Fruit fly (Drosophila melanogaster): ENCODE measurements around the gene TAF1B.
A peak's percentile ranks its signal among the peaks of the same experiment; 100 is the strongest.

Gene TAF1B

dm6 chr3R:10093252-10094030 lies 50.5 kb downstream of the TAF1B start (continued):
- TF ChIP-seq CkIIα-i1 (GFP tag; IDR thresholded peaks at IDR 0.05) (no peak), BtbVII (GFP tag; optimal IDR thresholded peaks at IDR 0.05) (peak; percentile 42), CG12236 (GFP tag; optimal IDR thresholded peaks at IDR 0.05) (no peak), gro (GFP tag; optimal IDR thresholded peaks at IDR 0.05) (peak; percentile 27), CG14050 (GFP tag; IDR thresholded peaks at IDR 0.05) (no peak), nmo (GFP tag; optimal IDR thresholded peaks at IDR 0.05) (no peak), salm (tag; optimal IDR thresholded peaks at IDR 0.05) (no peak), CG7839 (tag; optimal IDR thresholded peaks at IDR 0.05) (no peak), ERR (GFP tag; optimal IDR thresholded peaks at IDR 0.05) (no peak), CG43689 (GFP tag; IDR thresholded peaks at IDR 0.05) (no peak), Lhr (GFP tag; optimal IDR thresholded peaks at IDR 0.05) (no peak), kah (GFP tag; optimal IDR thresholded peaks at IDR 0.05) (no peak), CG7357 (GFP tag; IDR thresholded peaks at IDR 0.05) (no peak), sc (optimal IDR thresholded peaks at IDR 0.05) (no peak), sc (GFP tag; optimal IDR thresholded peaks at IDR 0.05) (no peak), schlank (tag; optimal IDR thresholded peaks at IDR 0.05) (no peak), CG34422 (GFP tag; IDR thresholded peaks at IDR 0.05) (no peak; the same call in 2 of the 3 replicates), CG31441 (GFP tag; IDR thresholded peaks at IDR 0.05) (peak; percentile 21; the same call in 1 of the 2 replicates), HHEX (GFP tag; optimal IDR thresholded peaks at IDR 0.05) (no peak), Eip74EF (GFP tag; optimal IDR thresholded peaks at IDR 0.05) (no peak), CG8924 (tag; optimal IDR thresholded peaks at IDR 0.05) (no peak), Dref (GFP tag; IDR thresholded peaks at IDR 0.05) (no peak), NC2α (GFP tag; optimal IDR thresholded peaks at IDR 0.05) (no peak), CG33213 (GFP tag; optimal IDR thresholded peaks at IDR 0.05) (no peak), CG6765 (GFP tag; optimal IDR thresholded peaks at IDR 0.05) (no peak), CG13894 (tag; optimal IDR thresholded peaks at IDR 0.05) (peak; percentile 27), tll (GFP tag; optimal IDR thresholded peaks at IDR 0.05) (no peak), CG11398 (GFP tag; optimal IDR thresholded peaks at IDR 0.05) (no peak), Tbp (GFP tag; optimal IDR thresholded peaks at IDR 0.05) (no peak), chm (GFP tag; IDR thresholded peaks at IDR 0.05) (peak; percentile 31; the same call in 1 of the 2 replicates), CG32767 (GFP tag; IDR thresholded peaks at IDR 0.05) (no peak), Antp (GFP tag; optimal IDR thresholded peaks at IDR 0.05) (no peak), her (GFP tag; optimal IDR thresholded peaks at IDR 0.05) (peak; percentile 20), CG18619 (GFP tag; optimal IDR thresholded peaks at IDR 0.05) (no peak), CrebB (tag; optimal IDR thresholded peaks at IDR 0.05) (no peak), Ssrp (tag; optimal IDR thresholded peaks at IDR 0.05) (no peak), sna (GFP tag; IDR thresholded peaks at IDR 0.05; ENCODE audit: partially characterized antibody) (0 out of 2 replicates have a peak, but pooled peaks have one; percentile 19), CG6854 (GFP tag; optimal IDR thresholded peaks at IDR 0.05) (peak; percentile 8), CTCF (GFP tag; optimal IDR thresholded peaks at IDR 0.05) (peak; percentile 44), BEAF-32 (GFP tag; optimal IDR thresholded peaks at IDR 0.05) (no peak), amos (GFP tag; IDR thresholded peaks at IDR 0.05; ENCODE audit: partially characterized antibody) (no peak; the same call in 1 of the 2 replicates), CG16863 (GFP tag; optimal IDR thresholded peaks at IDR 0.05) (no peak), ci (GFP tag; IDR thresholded peaks at IDR 0.05) (peak; percentile 77; the same call in 2 of the 3 replicates), vfl (GFP tag; optimal IDR thresholded peaks at IDR 0.05) (no peak), Med (GFP tag) (peak; percentile 84), CG18764 (GFP tag; optimal IDR thresholded peaks at IDR 0.05) (no peak), CG6272 (GFP tag; IDR thresholded peaks at IDR 0.05) (no peak), CG1024 (GFP tag; IDR thresholded peaks at IDR 0.05) (no peak), Xbp1 (GFP tag; optimal IDR thresholded peaks at IDR 0.05) (peak; percentile 27), CG15269 (tag; optimal IDR thresholded peaks at IDR 0.05) (peak; percentile 40)
